Worm (Caenorhabditis elegans) whole organism, early embryonic: ENCODE measurements around the gene K01D12.8.

Source experiments
- B0310.2 ChIP-seq: sonication (generic microtip); optimal IDR thresholded peaks from 2 replicates; lab custom pipeline; 2016; ENCODE audit warnings: mild to moderate bottlenecking, missing genetic modification characterization, missing compliant biosample characterization
- ama-1 ChIP-seq: fragments of 150-350 bp; optimal IDR thresholded peaks from 2 replicates; lab custom pipeline; 2014
- hnd-1 ChIP-seq: sonication (generic microtip); optimal IDR thresholded peaks from 2 replicates; lab custom pipeline; 2016; ENCODE audit warnings: missing genetic modification characterization, missing compliant biosample characterization
- tra-4 ChIP-seq: sonication (generic microtip); optimal IDR thresholded peaks from 2 replicates; lab custom pipeline; 2017; ENCODE audit warnings: missing genetic modification characterization, missing compliant biosample characterization

ce11 chrV:12377256-12377655 is 25.2 kb upstream of the K01D12.8 start, which contains the start of gene K01D12.1:
- TF ChIP-seq ama-1 (lab: Kevin White, UChicago) (no peak), hnd-1 (tag; lab: Kevin White, UChicago) (no peak), tra-4 (no peak), B0310.2 (no peak)
